Worm (Caenorhabditis elegans) whole organism, L1 larva: ENCODE data around the gene rep-1.
A peak's percentile ranks its signal among the peaks of the same experiment; 100 is the strongest.

ENCODE experiments used
- C04F5.9 ChIP-seq: sonication (generic microtip); optimal IDR thresholded peaks from 2 replicates; lab custom pipeline; 2016; ENCODE audit warnings: missing genetic modification characterization, missing compliant biosample characterization
- C16A3.4 ChIP-seq: fragments of 150-350 bp; optimal IDR thresholded peaks from 2 replicates; lab custom pipeline; 2014; ENCODE audit warnings: missing biosample characterization, missing genetic modification characterization
- C34B4.2 ChIP-seq: sonication (generic microtip); optimal IDR thresholded peaks from 2 replicates; lab custom pipeline; 2017; ENCODE audit warnings: mild to moderate bottlenecking, missing genetic modification characterization, missing compliant biosample characterization
- Y116A8C.19 ChIP-seq: sonication (generic microtip); optimal IDR thresholded peaks from 2 replicates; lab custom pipeline; 2016; ENCODE audit warnings: missing compliant biosample characterization, missing genetic modification characterization, borderline replicate concordance
- blmp-1 ChIP-seq: fragments of 150-350 bp; optimal IDR thresholded peaks from 2 replicates; lab custom pipeline; 2014; ENCODE audit warnings: missing biosample characterization, missing genetic modification characterization
- ceh-63 ChIP-seq: fragments of 200-800 bp; sonication (Bioruptor generic); optimal IDR thresholded peaks from 2 replicates; lab custom pipeline; 2018; ENCODE audit warnings: mild to moderate bottlenecking, missing genetic modification characterization, missing compliant biosample characterization
- ceh-88 ChIP-seq: fragments of 200-800 bp; sonication (Bioruptor generic); IDR thresholded peaks from 2 replicates; pipeline ENCODE4 v1.3.6; 2022; ENCODE audit warnings: missing genetic modification characterization, missing compliant biosample characterization
- ces-1 ChIP-seq: fragments of 150-350 bp; optimal IDR thresholded peaks from 2 replicates; lab custom pipeline; 2014; ENCODE audit warnings: missing biosample characterization, missing genetic modification reagents, missing genetic modification characterization
- dpl-1 ChIP-seq, 3 experiments: fragments of 150-350 bp in 2 of 3; sonication (generic microtip) in 1 of 3; optimal IDR thresholded peaks; 2 replicates each; lab custom pipeline; 2014 to 2017; ENCODE audit warnings: missing biosample characterization in 3 of 3, missing genetic modification characterization in 3 of 3, missing genetic modification reagents in 3 of 3
- egl-13 ChIP-seq: sonication (generic microtip); optimal IDR thresholded peaks from 2 replicates; lab custom pipeline; 2016; ENCODE audit warnings: missing genotype, missing genetic modification reagents, missing genetic modification characterization, missing compliant biosample characterization
- egl-27 ChIP-seq, 2 experiments: fragments of 150-350 bp in 1 of 2; sonication (generic microtip); optimal IDR thresholded peaks; 3 replicates each; lab custom pipeline; 2017 to 2018; ENCODE audit warnings: missing biosample characterization in 2 of 2, missing genetic modification characterization in 2 of 2, missing genetic modification reagents in 2 of 2
- fkh-4 ChIP-seq: sonication (generic microtip); optimal IDR thresholded peaks from 2 replicates; lab custom pipeline; 2016; ENCODE audit warnings: missing compliant biosample characterization, missing genetic modification characterization, borderline replicate concordance
- fkh-8 ChIP-seq: sonication (generic microtip); optimal IDR thresholded peaks from 2 replicates; lab custom pipeline; 2016; ENCODE audit warnings: mild to moderate bottlenecking, missing genetic modification characterization, missing compliant biosample characterization
- fos-1 ChIP-seq: fragments of 150-350 bp; optimal IDR thresholded peaks from 2 replicates; lab custom pipeline; 2014; ENCODE audit warnings: missing biosample characterization, missing genetic modification characterization
- hlh-4 ChIP-seq: sonication (generic microtip); optimal IDR thresholded peaks from 2 replicates; lab custom pipeline; 2016; ENCODE audit warnings: mild to moderate bottlenecking, missing genetic modification characterization, missing compliant biosample characterization
- hpl-2 ChIP-seq: fragments of 150-350 bp; optimal IDR thresholded peaks from 2 replicates; lab custom pipeline; 2014; ENCODE audit warnings: missing biosample characterization, missing genetic modification reagents, missing genetic modification characterization
- isw-1 ChIP-seq: fragments of 200-800 bp; sonication (Bioruptor generic); IDR thresholded peaks from 2 replicates; pipeline ENCODE4 v1.3.6; 2022; ENCODE audit warnings: missing genetic modification characterization, missing compliant biosample characterization
- jun-1 ChIP-seq: fragments of 150-350 bp; optimal IDR thresholded peaks from 2 replicates; lab custom pipeline; 2014; ENCODE audit warnings: missing biosample characterization, missing genetic modification reagents, missing genetic modification characterization
- lin-13 ChIP-seq: fragments of 150-350 bp; optimal IDR thresholded peaks from 2 replicates; lab custom pipeline; 2014; ENCODE audit warnings: missing biosample characterization, missing genetic modification reagents, missing genetic modification characterization
- lin-14 ChIP-seq: fragments of 200-800 bp; sonication (Bioruptor generic); optimal IDR thresholded peaks from 2 replicates; lab custom pipeline; 2018; ENCODE audit warnings: mild to moderate bottlenecking, missing genetic modification characterization, moderate library complexity, missing compliant biosample characterization
- lin-15B ChIP-seq: fragments of 150-350 bp; sonication (generic microtip); optimal IDR thresholded peaks from 3 replicates; lab custom pipeline; 2014; ENCODE audit warnings: missing biosample characterization, missing genetic modification characterization
- lin-35 ChIP-seq, 2 experiments: fragments of 150-350 bp; optimal IDR thresholded peaks; 2 replicates each; lab custom pipeline; 2014; ENCODE audit warnings: missing biosample characterization in 2 of 2, missing genetic modification characterization in 2 of 2, missing genetic modification reagents in 2 of 2
- mab-9 ChIP-seq: fragments of 200-800 bp; sonication (Bioruptor generic); IDR thresholded peaks from 2 replicates; pipeline ENCODE4 v1.3.6; 2022; ENCODE audit warnings: missing genetic modification reagents, missing genetic modification characterization, missing compliant biosample characterization
- mdl-1 ChIP-seq, 2 experiments: fragments of 150-350 bp; optimal IDR thresholded peaks; 2 replicates each; lab custom pipeline; 2014 to 2017; ENCODE audit warnings: missing biosample characterization in 2 of 2, missing genetic modification characterization in 2 of 2, inconsistent platforms in 1 of 2
- mep-1 ChIP-seq: fragments of 150-350 bp; optimal IDR thresholded peaks from 2 replicates; lab custom pipeline; 2014; ENCODE audit warnings: missing biosample characterization, missing genetic modification characterization
- nhr-12 ChIP-seq: sonication (generic microtip); optimal IDR thresholded peaks from 2 replicates; lab custom pipeline; 2017; ENCODE audit warnings: missing biosample characterization, missing genetic modification characterization
- nhr-20 ChIP-seq: sonication (generic microtip); optimal IDR thresholded peaks from 2 replicates; lab custom pipeline; 2016; ENCODE audit warnings: mild to moderate bottlenecking, missing genetic modification characterization, missing compliant biosample characterization
- nhr-237 ChIP-seq: fragments of 150-350 bp; optimal IDR thresholded peaks from 2 replicates; lab custom pipeline; 2014; ENCODE audit warnings: missing biosample characterization, missing genetic modification characterization
- nhr-28 ChIP-seq: fragments of 150-350 bp; optimal IDR thresholded peaks from 2 replicates; lab custom pipeline; 2014; ENCODE audit warnings: missing biosample characterization, missing genetic modification characterization
- nhr-71 ChIP-seq: sonication (generic microtip); optimal IDR thresholded peaks from 2 replicates; lab custom pipeline; 2016; ENCODE audit warnings: mild to moderate bottlenecking, missing genetic modification characterization, moderate library complexity, missing compliant biosample characterization
- nhr-84 ChIP-seq: sonication (generic microtip); optimal IDR thresholded peaks from 2 replicates; lab custom pipeline; 2017; ENCODE audit warnings: missing biosample characterization, missing genetic modification characterization
- nhr-85 ChIP-seq: sonication (generic microtip); peaks from one replicate; lab custom pipeline; 2016; ENCODE audit warnings: missing genetic modification characterization, inconsistent platforms, missing compliant biosample characterization
- nhr-90 ChIP-seq: sonication (generic microtip); optimal IDR thresholded peaks from 2 replicates; lab custom pipeline; 2016; ENCODE audit warnings: mild to moderate bottlenecking, missing genetic modification characterization, missing compliant biosample characterization; ENCODE audit not compliant: poor library complexity
- pag-3 ChIP-seq: sonication (generic microtip); optimal IDR thresholded peaks from 2 replicates; lab custom pipeline; 2017; ENCODE audit warnings: missing genetic modification characterization, mild to moderate bottlenecking, missing compliant biosample characterization, antibody characterized with exemption, borderline replicate concordance; ENCODE audit not compliant: insufficient read depth
- pax-3 ChIP-seq: fragments of 200-800 bp; sonication (Bioruptor generic); optimal IDR thresholded peaks from 2 replicates; lab custom pipeline; 2018; ENCODE audit warnings: mild to moderate bottlenecking, missing genetic modification characterization, moderate library complexity, missing compliant biosample characterization
- pqm-1 ChIP-seq: sonication (generic microtip); optimal IDR thresholded peaks from 3 replicates; lab custom pipeline; 2017; ENCODE audit warnings: missing biosample characterization, missing genetic modification characterization
- skn-1 ChIP-seq: fragments of 150-350 bp; optimal IDR thresholded peaks from 2 replicates; lab custom pipeline; 2014; ENCODE audit warnings: missing biosample characterization, missing genetic modification characterization
- sox-4 ChIP-seq: sonication (generic microtip); optimal IDR thresholded peaks from 2 replicates; lab custom pipeline; 2016; ENCODE audit warnings: missing genetic modification characterization, missing compliant biosample characterization
- sptf-1 ChIP-seq: fragments of 150-350 bp; optimal IDR thresholded peaks from 2 replicates; lab custom pipeline; 2014; ENCODE audit warnings: missing biosample characterization, missing genetic modification characterization
- sup-37 ChIP-seq: fragments of 200-800 bp; sonication (Bioruptor generic); optimal IDR thresholded peaks from 2 replicates; lab custom pipeline; 2018; ENCODE audit warnings: mild to moderate bottlenecking, missing genetic modification characterization, missing compliant biosample characterization
- swsn-7 ChIP-seq: sonication (generic microtip); optimal IDR thresholded peaks from 2 replicates; lab custom pipeline; 2016; ENCODE audit warnings: missing genetic modification characterization, missing compliant biosample characterization
- tbx-2 ChIP-seq: sonication (generic microtip); optimal IDR thresholded peaks from 2 replicates; lab custom pipeline; 2016; ENCODE audit warnings: missing genetic modification characterization, missing compliant biosample characterization
- unc-62 ChIP-seq: fragments of 150-350 bp; optimal IDR thresholded peaks from 2 replicates; lab custom pipeline; 2014; ENCODE audit warnings: missing biosample characterization, missing genetic modification reagents, missing genetic modification characterization
- xbp-1 ChIP-seq: sonication (generic microtip); optimal IDR thresholded peaks from 2 replicates; lab custom pipeline; 2016; ENCODE audit warnings: missing genetic modification characterization, missing compliant biosample characterization
- zag-1 ChIP-seq: fragments of 150-350 bp; optimal IDR thresholded peaks from 2 replicates; lab custom pipeline; 2014; ENCODE audit warnings: missing biosample characterization, missing genetic modification characterization
- zip-4 ChIP-seq: fragments of 200-800 bp; sonication (Bioruptor generic); optimal IDR thresholded peaks from 2 replicates; lab custom pipeline; 2018; ENCODE audit warnings: mild to moderate bottlenecking, missing genetic modification characterization, moderate library complexity, missing compliant biosample characterization
- ztf-11 ChIP-seq, 2 experiments: sonication (generic microtip); optimal IDR thresholded peaks; 2 replicates each; lab custom pipeline; 2016 to 2017; ENCODE audit warnings: missing genetic modification characterization in 2 of 2, missing biosample characterization in 1 of 2, missing compliant biosample characterization in 1 of 2
- ztf-4 ChIP-seq: fragments of 150-350 bp; optimal IDR thresholded peaks from 2 replicates; lab custom pipeline; 2014; ENCODE audit warnings: missing biosample characterization, missing genetic modification characterization

rep-1 gene

ce11 chrIII:1540100-1540695, 29.9 kb upstream of the rep-1 start, which contains the start of the genes Y67D2.5 and cisd-3.2 (continued):
- peak; percentile 20 for TF ChIP-seq pax-3 (tag; lab: Kevin White, UChicago)
- no peak for TF ChIP-seq C34B4.2 (tag; lab: Kevin White, UChicago)
- TF ChIP-seq fos-1: no peak
- TF ChIP-seq zip-4 (GFP tag; lab: Kevin White, UChicago): no peak
- no peak for TF ChIP-seq sptf-1 (tag; lab: Kevin White, UChicago)
- TF ChIP-seq dpl-1 (GFP tag; optimal IDR thresholded peaks at IDR 0.05; lab: Kevin White, UChicago): peak in 2 of 3 experiments; percentile 22 to 51
- TF ChIP-seq mdl-1 (tag; optimal IDR thresholded peaks at IDR 0.05; lab: Kevin White, UChicago): no peak
- TF ChIP-seq egl-27 (tag; optimal IDR thresholded peaks at IDR 0.05; lab: Kevin White, UChicago): no peak
- TF ChIP-seq nhr-12: no peak
- no peak for TF ChIP-seq nhr-84
- no peak for TF ChIP-seq sup-37 (GFP tag; lab: Kevin White, UChicago)
- peak; percentile 44 for TF ChIP-seq lin-14 (GFP tag; lab: Kevin White, UChicago)
- no peak for TF ChIP-seq Y116A8C.19 (tag; lab: Kevin White, UChicago)
- TF ChIP-seq nhr-85 (tag; lab: Kevin White, UChicago): peak; percentile 65
- TF ChIP-seq blmp-1 (tag; lab: Kevin White, UChicago): no peak
- no peak for TF ChIP-seq nhr-28 (tag; lab: Kevin White, UChicago)
- no peak for TF ChIP-seq sox-4 (tag; lab: Kevin White, UChicago)
- no peak for TF ChIP-seq zag-1 (tag; lab: Kevin White, UChicago)
- no peak for TF ChIP-seq nhr-237 (tag; lab: Kevin White, UChicago)
- TF ChIP-seq egl-13 (tag; lab: Kevin White, UChicago): peak; percentile 37
- peak; percentile 56 for TF ChIP-seq mep-1 (tag; lab: Kevin White, UChicago)
- no peak for TF ChIP-seq mab-9 (GFP tag; lab: Robert Waterston, UW)
- peak; percentile 20 for TF ChIP-seq nhr-90 (tag; lab: Kevin White, UChicago)
- TF ChIP-seq ztf-4 (tag; lab: Kevin White, UChicago): no peak
- peak; percentile 43 for TF ChIP-seq xbp-1 (tag; lab: Kevin White, UChicago)
- TF ChIP-seq C16A3.4 (tag; lab: Kevin White, UChicago): peak; percentile 36
- peak; percentile 59 for TF ChIP-seq lin-15B
- TF ChIP-seq ceh-88 (GFP tag; lab: Robert Waterston, UW): no peak
- peak; percentile 25 to 40 for TF ChIP-seq lin-35 (GFP tag; optimal IDR thresholded peaks at IDR 0.05; lab: Kevin White, UChicago)
- TF ChIP-seq isw-1: peak; percentile 21; the same call in 1 of the 2 replicates
- TF ChIP-seq ceh-63 (GFP tag; lab: Kevin White, UChicago): no peak
- TF ChIP-seq swsn-7: peak; percentile 6
- TF ChIP-seq nhr-71 (tag; lab: Kevin White, UChicago): no peak
- peak; percentile 21 for TF ChIP-seq skn-1 (tag; lab: Kevin White, UChicago)
- TF ChIP-seq nhr-20 (tag; lab: Kevin White, UChicago): no peak
- peak; percentile 57 for TF ChIP-seq fkh-8 (tag; lab: Kevin White, UChicago)
- TF ChIP-seq ces-1: no peak
- TF ChIP-seq unc-62 (GFP tag; lab: Kevin White, UChicago): no peak
- TF ChIP-seq hpl-2 (GFP tag; lab: Kevin White, UChicago): no peak
- TF ChIP-seq fkh-4: peak; percentile 35
- no peak for TF ChIP-seq C04F5.9 (tag; lab: Kevin White, UChicago)
- no peak for TF ChIP-seq pag-3 (tag; lab: Kevin White, UChicago)
- TF ChIP-seq jun-1: no peak
- no peak for TF ChIP-seq hlh-4 (tag; lab: Kevin White, UChicago)
- TF ChIP-seq tbx-2 (tag; lab: Kevin White, UChicago): peak; percentile 43
- peak; percentile 38 for TF ChIP-seq lin-13 (GFP tag; lab: Kevin White, UChicago)
- peak in 1 of 2 experiments; percentile 55 for TF ChIP-seq ztf-11 (tag; optimal IDR thresholded peaks at IDR 0.05; lab: Kevin White, UChicago)
- TF ChIP-seq pqm-1 (tag; lab: Kevin White, UChicago): no peak
